Worm (Caenorhabditis elegans) whole organism, L2 larva: Measurements from ENCODE around the gene pde-2.
A peak's percentile ranks its signal among the peaks of the same experiment; 100 is the strongest.

ENCODE experiments used
- C34F6.9 ChIP-seq: fragments of 150-350 bp; optimal IDR thresholded peaks from 2 replicates; lab custom pipeline; 2014; ENCODE audit warnings: missing biosample characterization, missing genetic modification characterization
- F13H6.1 ChIP-seq: sonication (generic microtip); optimal IDR thresholded peaks from 2 replicates; lab custom pipeline; 2016; ENCODE audit warnings: missing genetic modification characterization, missing compliant biosample characterization
- R02D3.7 ChIP-seq: fragments of 150-350 bp; optimal IDR thresholded peaks from 2 replicates; lab custom pipeline; 2014; ENCODE audit warnings: missing biosample characterization, missing genetic modification characterization
- Y55F3AM.14 ChIP-seq: fragments of 200-800 bp; sonication (Bioruptor generic); optimal IDR thresholded peaks from 2 replicates; lab custom pipeline; 2018; ENCODE audit warnings: mild to moderate bottlenecking, missing genetic modification characterization, missing compliant biosample characterization
- ZK546.5 ChIP-seq: sonication (generic microtip); optimal IDR thresholded peaks from 2 replicates; lab custom pipeline; 2017; ENCODE audit warnings: missing biosample characterization, missing genetic modification characterization
- alr-1 ChIP-seq: fragments of 150-350 bp; optimal IDR thresholded peaks from 2 replicates; lab custom pipeline; 2014; ENCODE audit warnings: missing biosample characterization, missing genetic modification characterization
- aly-2 ChIP-seq: fragments of 150-350 bp; optimal IDR thresholded peaks from 2 replicates; lab custom pipeline; 2014; ENCODE audit warnings: missing biosample characterization, missing genetic modification characterization
- ama-1 ChIP-seq: fragments of 150-350 bp; optimal IDR thresholded peaks from 2 replicates; lab custom pipeline; 2018; ENCODE audit warnings: inconsistent platforms
- blmp-1 ChIP-seq: sonication (generic microtip); optimal IDR thresholded peaks from 2 replicates; lab custom pipeline; 2017; ENCODE audit warnings: missing genetic modification characterization, mild to moderate bottlenecking, missing compliant biosample characterization, antibody characterized with exemption, moderate library complexity; ENCODE audit not compliant: insufficient read depth
- ceh-16 ChIP-seq: fragments of 150-350 bp; optimal IDR thresholded peaks from 2 replicates; lab custom pipeline; 2014; ENCODE audit warnings: missing biosample characterization, missing genetic modification characterization
- ceh-82 ChIP-seq: fragments of 150-350 bp; optimal IDR thresholded peaks from 2 replicates; lab custom pipeline; 2014; ENCODE audit warnings: missing biosample characterization, missing genetic modification characterization
- crh-2 ChIP-seq: sonication (generic microtip); optimal IDR thresholded peaks from 2 replicates; lab custom pipeline; 2017; ENCODE audit warnings: missing biosample characterization, missing genetic modification characterization
- dmd-4 ChIP-seq: sonication (generic microtip); optimal IDR thresholded peaks from 2 replicates; lab custom pipeline; 2017; ENCODE audit warnings: missing biosample characterization, missing genetic modification characterization
- egl-27 ChIP-seq: sonication (generic microtip); optimal IDR thresholded peaks from 3 replicates; lab custom pipeline; 2017; ENCODE audit warnings: missing biosample characterization, missing genetic modification reagents, missing genetic modification characterization
- elt-1 ChIP-seq: fragments of 150-350 bp; optimal IDR thresholded peaks from 2 replicates; lab custom pipeline; 2014; ENCODE audit warnings: missing biosample characterization, missing genetic modification characterization
- elt-3 ChIP-seq: sonication (generic microtip); optimal IDR thresholded peaks from 2 replicates; lab custom pipeline; 2017; ENCODE audit warnings: missing biosample characterization, missing genetic modification characterization
- fos-1 ChIP-seq: fragments of 150-350 bp; optimal IDR thresholded peaks from 2 replicates; lab custom pipeline; 2014; ENCODE audit warnings: missing biosample characterization, missing genetic modification characterization
- gmeb-1 ChIP-seq: fragments of 150-350 bp; optimal IDR thresholded peaks from 2 replicates; lab custom pipeline; 2014; ENCODE audit warnings: missing biosample characterization, missing genetic modification characterization
- lin-11 ChIP-seq: fragments of 150-350 bp; sonication (generic microtip); optimal IDR thresholded peaks from 2 replicates; lab custom pipeline; 2014; ENCODE audit warnings: missing biosample characterization, missing genetic modification characterization, inconsistent platforms, mixed read lengths
- lin-13 ChIP-seq: fragments of 150-350 bp; optimal IDR thresholded peaks from 2 replicates; lab custom pipeline; 2014; ENCODE audit warnings: missing biosample characterization, missing genetic modification reagents, missing genetic modification characterization
- lin-39 ChIP-seq: fragments of 150-350 bp; optimal IDR thresholded peaks from 2 replicates; lab custom pipeline; 2014; ENCODE audit warnings: missing biosample characterization, missing genetic modification reagents, missing genetic modification characterization
- lsy-2 ChIP-seq, 2 experiments: fragments of 150-350 bp in 1 of 2; sonication (generic microtip) in 1 of 2; optimal IDR thresholded peaks; 2 replicates each; lab custom pipeline; 2014 to 2017; ENCODE audit warnings: missing biosample characterization in 2 of 2, missing genetic modification characterization in 2 of 2
- mab-5 ChIP-seq: fragments of 150-350 bp; optimal IDR thresholded peaks from 2 replicates; lab custom pipeline; 2014; ENCODE audit warnings: missing biosample characterization, missing genetic modification characterization
- mbf-1 ChIP-seq: sonication (generic microtip); optimal IDR thresholded peaks from 2 replicates; lab custom pipeline; 2017; ENCODE audit warnings: missing biosample characterization, missing genetic modification characterization
- mdl-1 ChIP-seq, 2 experiments: fragments of 150-350 bp in 1 of 2; sonication (generic microtip) in 1 of 2; optimal IDR thresholded peaks; 2 replicates each; lab custom pipeline; 2017; ENCODE audit warnings: missing biosample characterization in 2 of 2, missing genetic modification characterization in 2 of 2
- nhr-10 ChIP-seq: sonication (generic microtip); optimal IDR thresholded peaks from 2 replicates; lab custom pipeline; 2017; ENCODE audit warnings: missing biosample characterization, missing genetic modification characterization
- nhr-11 ChIP-seq: fragments of 150-350 bp; optimal IDR thresholded peaks from 2 replicates; lab custom pipeline; 2014; ENCODE audit warnings: missing biosample characterization, missing genetic modification characterization
- nhr-12 ChIP-seq: fragments of 150-350 bp; optimal IDR thresholded peaks from 2 replicates; lab custom pipeline; 2014; ENCODE audit warnings: missing biosample characterization, missing genetic modification characterization
- nhr-129 ChIP-seq: fragments of 150-350 bp; optimal IDR thresholded peaks from 2 replicates; lab custom pipeline; 2014; ENCODE audit warnings: missing biosample characterization, missing genetic modification characterization
- nhr-21 ChIP-seq: fragments of 150-350 bp; optimal IDR thresholded peaks from 2 replicates; lab custom pipeline; 2014; ENCODE audit warnings: missing biosample characterization, missing genetic modification characterization
- nhr-23 ChIP-seq: fragments of 150-350 bp; optimal IDR thresholded peaks from 2 replicates; lab custom pipeline; 2014; ENCODE audit warnings: missing biosample characterization, missing genetic modification reagents, missing genetic modification characterization
- nhr-237 ChIP-seq: fragments of 150-350 bp; optimal IDR thresholded peaks from 2 replicates; lab custom pipeline; 2014; ENCODE audit warnings: missing biosample characterization, missing genetic modification characterization
- nhr-25 ChIP-seq: fragments of 150-350 bp; sonication (generic microtip); optimal IDR thresholded peaks from 3 replicates; lab custom pipeline; 2014; ENCODE audit warnings: missing biosample characterization, missing genetic modification characterization
- nhr-6 ChIP-seq: fragments of 150-350 bp; optimal IDR thresholded peaks from 2 replicates; lab custom pipeline; 2014; ENCODE audit warnings: missing biosample characterization, missing genetic modification characterization
- nhr-77 ChIP-seq: fragments of 150-350 bp; optimal IDR thresholded peaks from 2 replicates; lab custom pipeline; 2014; ENCODE audit warnings: missing biosample characterization, missing genetic modification characterization
- peb-1 ChIP-seq: fragments of 150-350 bp; optimal IDR thresholded peaks from 2 replicates; lab custom pipeline; 2014; ENCODE audit warnings: missing biosample characterization, missing genetic modification characterization
- sem-4 ChIP-seq: fragments of 150-350 bp; optimal IDR thresholded peaks from 2 replicates; lab custom pipeline; 2014; ENCODE audit warnings: missing biosample characterization, missing genetic modification reagents, missing genetic modification characterization
- skn-1 ChIP-seq: sonication (generic microtip); optimal IDR thresholded peaks from 2 replicates; lab custom pipeline; 2017; ENCODE audit warnings: missing biosample characterization, missing genetic modification characterization
- sma-3 ChIP-seq: sonication (generic microtip); optimal IDR thresholded peaks from 2 replicates; lab custom pipeline; 2016; ENCODE audit warnings: missing genetic modification reagents, missing genetic modification characterization, missing compliant biosample characterization
- sma-9 ChIP-seq, 2 experiments: fragments of 150-350 bp in 1 of 2; sonication (generic microtip) in 1 of 2; optimal IDR thresholded peaks; 2 replicates each; lab custom pipeline; 2014 to 2016; ENCODE audit warnings: missing genetic modification characterization in 2 of 2, mild to moderate bottlenecking in 1 of 2, missing biosample characterization in 1 of 2, missing compliant biosample characterization in 1 of 2, missing genetic modification reagents in 1 of 2, moderate library complexity in 1 of 2
- snpc-4 ChIP-seq: fragments of 150-350 bp; optimal IDR thresholded peaks from 2 replicates; lab custom pipeline; 2014; ENCODE audit warnings: missing biosample characterization, missing genetic modification characterization
- unc-39 ChIP-seq: fragments of 150-350 bp; optimal IDR thresholded peaks from 2 replicates; lab custom pipeline; 2014; ENCODE audit warnings: missing biosample characterization, missing genetic modification characterization
- unc-55 ChIP-seq: fragments of 150-350 bp; sonication (generic microtip); optimal IDR thresholded peaks from 3 replicates; lab custom pipeline; 2014; ENCODE audit warnings: missing biosample characterization, missing genetic modification reagents, missing genetic modification characterization
- unc-62 ChIP-seq: fragments of 150-350 bp; optimal IDR thresholded peaks from 2 replicates; lab custom pipeline; 2014; ENCODE audit warnings: missing biosample characterization, missing genetic modification reagents, missing genetic modification characterization
- zag-1 ChIP-seq: fragments of 150-350 bp; optimal IDR thresholded peaks from 2 replicates; lab custom pipeline; 2014; ENCODE audit warnings: missing biosample characterization, missing genetic modification characterization
- ztf-1 ChIP-seq: fragments of 200-800 bp; sonication (Bioruptor generic); conservative IDR thresholded peaks from 2 replicates; pipeline ENCODE4 v1.3.6; 2022; ENCODE audit warnings: missing genetic modification characterization, missing compliant biosample characterization
- ztf-11 ChIP-seq: sonication (generic microtip); optimal IDR thresholded peaks from 2 replicates; lab custom pipeline; 2017; ENCODE audit warnings: missing biosample characterization, missing genetic modification characterization
- ztf-4 ChIP-seq: fragments of 150-350 bp; optimal IDR thresholded peaks from 2 replicates; lab custom pipeline; 2014; ENCODE audit warnings: missing biosample characterization, missing genetic modification characterization

Gene pde-2

DNA sequence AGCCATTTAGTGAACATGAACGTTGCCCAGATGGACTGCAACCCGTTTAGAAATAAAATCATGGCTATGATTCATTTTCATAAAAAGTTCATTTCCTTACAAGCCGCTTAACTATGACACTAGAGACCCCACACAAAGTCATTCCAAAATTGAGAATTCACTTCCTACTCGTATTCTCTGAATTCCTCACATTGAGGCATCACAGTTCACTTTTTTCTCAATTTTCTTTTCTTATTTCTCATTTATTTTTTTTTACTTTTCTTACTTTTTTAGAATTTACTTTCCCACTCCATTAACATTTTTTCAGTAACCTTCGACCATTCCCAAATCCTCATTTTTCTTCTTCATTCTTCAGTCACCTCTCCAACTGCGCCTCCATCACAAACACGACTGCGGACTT, 37.3 kb downstream of the pde-2 start, which contains the start of gene dhrr-1:
TSS of gene dhrr-1 (plus strand) at position 301 of the 400 bp plus-strand sequence.
- TF ChIP-seq unc-55 (GFP tag; lab: Kevin White, UChicago) (no peak), zag-1 (tag; lab: Kevin White, UChicago) (no peak), sma-3 (GFP tag; lab: Kevin White, UChicago) (no peak), peb-1 (tag; lab: Kevin White, UChicago) (no peak), nhr-21 (tag; lab: Kevin White, UChicago) (no peak), C34F6.9 (tag; lab: Kevin White, UChicago) (no peak), snpc-4 (tag; lab: Kevin White, UChicago) (no peak)

DNA sequence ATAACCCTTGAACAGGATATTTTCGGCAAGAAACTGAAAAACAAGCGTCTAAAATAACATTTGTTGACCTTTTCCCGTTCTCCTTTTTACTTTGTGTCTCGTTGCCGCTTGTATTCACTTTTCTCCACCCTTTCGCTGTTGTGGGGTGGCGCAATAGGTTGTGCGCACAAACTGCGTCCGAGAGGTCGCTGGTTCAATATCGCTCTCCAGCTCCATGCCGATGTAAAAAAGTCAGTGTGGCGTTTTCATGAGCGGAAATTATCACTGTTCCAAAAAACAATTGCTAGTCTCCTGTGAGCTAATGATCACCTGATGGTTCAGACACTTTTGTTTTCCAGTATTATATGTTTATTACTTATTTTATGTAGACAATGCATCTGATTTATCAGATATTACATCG, 44.1 kb downstream of the pde-2 start:
- TF ChIP-seq mbf-1 (tag; lab: Kevin White, UChicago) (no peak), sma-9 (GFP tag; optimal IDR thresholded peaks at IDR 0.05; lab: Kevin White, UChicago) (peak; percentile 83), sma-9 (tag; optimal IDR thresholded peaks at IDR 0.05; lab: Kevin White, UChicago) (no peak), snpc-4 (tag; lab: Kevin White, UChicago) (no peak), unc-55 (GFP tag; lab: Kevin White, UChicago) (peak; percentile 57), gmeb-1 (tag; lab: Kevin White, UChicago) (peak; percentile 80), sem-4 (tag; lab: Kevin White, UChicago) (peak; percentile 40), mab-5 (tag; lab: Kevin White, UChicago) (no peak), zag-1 (tag; lab: Kevin White, UChicago) (peak; percentile 25), peb-1 (tag; lab: Kevin White, UChicago) (no peak), mdl-1 (tag; optimal IDR thresholded peaks at IDR 0.05; lab: Kevin White, UChicago) (peak in 1 of 2 experiments; percentile 17), nhr-77 (tag; lab: Kevin White, UChicago) (no peak), alr-1 (tag; lab: Kevin White, UChicago) (no peak), nhr-129 (peak; percentile 85), nhr-10 (no peak), elt-1 (tag; lab: Kevin White, UChicago) (no peak), lin-11 (peak; percentile 79), ztf-4 (tag; lab: Kevin White, UChicago) (no peak), unc-62 (GFP tag; lab: Kevin White, UChicago) (no peak), elt-3 (no peak), nhr-25 (tag; lab: Kevin White, UChicago) (no peak), Y55F3AM.14 (GFP tag; lab: Kevin White, UChicago) (peak; percentile 45), lin-13 (GFP tag; lab: Kevin White, UChicago) (peak; percentile 66), nhr-21 (tag; lab: Kevin White, UChicago) (peak; percentile 63), ztf-1 (no peak), sma-3 (GFP tag; lab: Kevin White, UChicago) (peak; percentile 68), ZK546.5 (tag; lab: Kevin White, UChicago) (no peak), nhr-6 (tag; lab: Kevin White, UChicago) (no peak), lsy-2 (tag; optimal IDR thresholded peaks at IDR 0.05; lab: Kevin White, UChicago) (peak; percentile 63 to 70), C34F6.9 (tag; lab: Kevin White, UChicago) (peak; percentile 81), R02D3.7 (tag; lab: Kevin White, UChicago) (no peak), aly-2 (no peak), ztf-11 (tag; lab: Kevin White, UChicago) (no peak), ceh-16 (no peak), nhr-23 (tag; lab: Kevin White, UChicago) (no peak), lin-39 (tag; lab: Kevin White, UChicago) (no peak), nhr-237 (tag; lab: Kevin White, UChicago) (no peak), skn-1 (tag; lab: Kevin White, UChicago) (no peak), egl-27 (peak; percentile 29), dmd-4 (tag; lab: Kevin White, UChicago) (no peak), ama-1 (lab: Kevin White, UChicago) (no peak), fos-1 (tag; lab: Kevin White, UChicago) (peak; percentile 88), unc-39 (tag; lab: Kevin White, UChicago) (no peak), ceh-82 (tag; lab: Kevin White, UChicago) (no peak), nhr-11 (tag; lab: Kevin White, UChicago) (no peak), crh-2 (peak; percentile 55), nhr-12 (tag; lab: Kevin White, UChicago) (no peak), blmp-1 (tag; lab: Kevin White, UChicago) (no peak), F13H6.1 (tag; lab: Kevin White, UChicago) (peak; percentile 60)
